Worm (Caenorhabditis elegans): Measurements from ENCODE around the gene F59A6.12.

DNA sequence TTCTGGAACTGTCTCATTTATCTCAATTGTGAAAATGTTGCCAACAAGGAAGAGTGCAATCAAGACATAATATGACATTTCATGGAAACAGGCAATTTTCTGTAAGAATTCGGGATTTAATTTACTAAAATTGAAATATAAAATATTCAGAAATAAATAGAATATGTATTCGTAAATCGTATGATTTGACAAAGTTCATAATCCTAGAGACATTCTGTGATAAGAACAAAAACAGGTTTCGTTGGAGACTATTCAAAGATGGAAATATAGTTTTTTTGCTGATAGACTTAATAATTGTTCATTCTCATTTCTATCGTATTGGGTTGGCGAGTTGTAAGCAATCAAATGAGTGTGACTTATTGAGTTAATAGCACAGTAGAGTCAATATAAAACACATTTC, 46.2 kb upstream of the F59A6.12 start, which contains the start of gene C27A2.12:
- TF ChIP-seq hlh-30 (tag; optimal IDR thresholded peaks at IDR 0.05; ENCODE audit: insufficient read depth) = no peak
- no peak for TF ChIP-seq ama-1 (optimal IDR thresholded peaks at IDR 0.05)
- TF ChIP-seq pha-4 (tag; optimal IDR thresholded peaks at IDR 0.05) = no peak
- TF ChIP-seq gmeb-2 (tag; optimal IDR thresholded peaks at IDR 0.05) = no peak
- no peak for TF ChIP-seq ceh-24 (tag; optimal IDR thresholded peaks at IDR 0.05)
- TF ChIP-seq sdc-2 (tag; optimal IDR thresholded peaks at IDR 0.05) = no peak
- TF ChIP-seq ceh-6 (GFP tag; optimal IDR thresholded peaks at IDR 0.05) = no peak
- no peak for TF ChIP-seq ceh-18 (tag; optimal IDR thresholded peaks at IDR 0.05)
- TF ChIP-seq nfya-1 (tag; optimal IDR thresholded peaks at IDR 0.05) = no peak
- TF ChIP-seq pqm-1 (tag; optimal IDR thresholded peaks at IDR 0.05) = no peak
- TF ChIP-seq madf-2 (tag; optimal IDR thresholded peaks at IDR 0.05) = no peak
- TF ChIP-seq pax-1 (tag; optimal IDR thresholded peaks at IDR 0.05) = no peak
